Fruit fly (Drosophila melanogaster) Kc167 (cell line): ENCODE measurements around the gene CG17593.

Experiments used
- Myc ChIP-seq: fragments of >200 bp; optimal IDR thresholded peaks from 2 replicates; lab custom pipeline; 2017; ENCODE audit warnings: missing external identifiers
- Sin3A ChIP-seq: fragments of >200 bp; optimal IDR thresholded peaks from 2 replicates; lab custom pipeline; 2018; ENCODE audit warnings: missing external identifiers
- h ChIP-seq: fragments of >200 bp; optimal IDR thresholded peaks from 3 replicates; lab custom pipeline; 2018; ENCODE audit warnings: missing external identifiers
- insv ChIP-seq: fragments of >200 bp; optimal IDR thresholded peaks from 3 replicates; lab custom pipeline; 2018; ENCODE audit warnings: missing external identifiers
- psq ChIP-seq: fragments of >200 bp; optimal IDR thresholded peaks from 2 replicates; lab custom pipeline; 2017; ENCODE audit warnings: missing external identifiers
- ttk ChIP-seq: sonication (Bioruptor generic); optimal IDR thresholded peaks from 2 replicates; lab custom pipeline; 2017; ENCODE audit warnings: missing external identifiers

dm6 chr2L:3490971-3491370 is 23.7 kb upstream of the CG17593 start, which contains the start of gene CG15414:
- TF ChIP-seq h: no peak
- TF ChIP-seq Myc: no peak
- TF ChIP-seq psq (lab: Kevin White, UChicago): no peak
- TF ChIP-seq ttk (lab: Kevin White, UChicago): no peak
- no peak for TF ChIP-seq Sin3A (lab: Kevin White, UChicago)
- no peak for TF ChIP-seq insv (lab: Kevin White, UChicago)
